Worm (Caenorhabditis elegans) whole organism, young adult: ENCODE measurements around the gene F27D9.7.

Source experiments
- F37B4.10 ChIP-seq: fragments of 200-800 bp; sonication (Bioruptor generic); IDR thresholded peaks from 2 replicates; pipeline ENCODE4 v1.3.6; 2022; ENCODE audit warnings: missing genetic modification characterization, missing compliant biosample characterization
- ztf-26 ChIP-seq: sonication (generic microtip); optimal IDR thresholded peaks from 2 replicates; lab custom pipeline; 2017; ENCODE audit warnings: missing genetic modification characterization, missing compliant biosample characterization

DNA sequence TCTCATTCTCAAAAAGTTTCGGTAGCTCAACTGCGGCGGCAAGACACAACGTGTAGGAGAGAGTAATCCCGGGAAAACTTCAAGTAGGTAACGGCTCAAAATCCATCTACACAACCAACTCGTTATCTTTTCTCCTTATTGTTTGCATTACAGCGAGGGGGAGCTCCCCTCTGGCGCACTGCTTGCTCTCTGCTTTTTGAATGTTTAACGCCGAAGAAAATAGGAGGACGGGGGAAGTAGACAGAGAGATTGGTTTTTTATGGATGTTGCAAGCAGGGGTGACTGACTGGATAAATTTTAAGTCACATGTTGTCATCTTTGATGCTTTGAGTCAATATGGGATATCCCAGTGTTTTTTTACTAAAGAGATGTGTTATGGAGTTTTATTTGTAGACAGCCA, 19.0 kb upstream of the F27D9.7 start:
- TF ChIP-seq F37B4.10 (GFP tag; lab: Robert Waterston, UW) (no peak), ztf-26 (no peak)
